Fruit fly (Drosophila melanogaster) whole organism, embryonic: ENCODE data around the gene CG12118.

ENCODE experiments used
- Abd-B ChIP-seq: fragments of 200-800 bp; sonication (Bioruptor generic); optimal IDR thresholded peaks from 2 replicates; lab custom pipeline; 2018; ENCODE audit warnings: missing biosample characterization, mild to moderate bottlenecking, missing genetic modification characterization, moderate library complexity
- CG10274 ChIP-seq: fragments of 200-800 bp; sonication (Bioruptor generic); optimal IDR thresholded peaks from 3 replicates; lab custom pipeline; 2017; ENCODE audit warnings: missing biosample characterization, mild to moderate bottlenecking, missing genetic modification characterization
- CG10321 ChIP-seq: fragments of 200-800 bp; sonication (Bioruptor generic); IDR thresholded peaks from 2 replicates; pipeline ENCODE4 v1.3.6; 2022; ENCODE audit warnings: missing biosample characterization, missing genetic modification characterization
- CG12104 ChIP-seq: fragments of 200-800 bp; sonication (Bioruptor generic); optimal IDR thresholded peaks from 3 replicates; lab custom pipeline; 2016; ENCODE audit warnings: missing biosample characterization, missing genetic modification characterization
- CG12236 ChIP-seq: fragments of 200-800 bp; sonication (Bioruptor generic); optimal IDR thresholded peaks from 2 replicates; lab custom pipeline; 2016; ENCODE audit warnings: missing biosample characterization, missing genetic modification characterization
- CG12744 ChIP-seq: fragments of 200-800 bp; sonication (Bioruptor generic); optimal IDR thresholded peaks from 2 replicates; lab custom pipeline; 2016; ENCODE audit warnings: missing biosample characterization, missing genetic modification characterization
- CG13424 ChIP-seq: fragments of 200-800 bp; sonication (Bioruptor generic); optimal IDR thresholded peaks from 2 replicates; lab custom pipeline; 2019; ENCODE audit warnings: missing biosample characterization, mild to moderate bottlenecking, missing genetic modification characterization, moderate library complexity
- CG14965 ChIP-seq: fragments of 200-800 bp; sonication (Bioruptor generic); optimal IDR thresholded peaks from 2 replicates; lab custom pipeline; 2016; ENCODE audit warnings: missing biosample characterization, missing genetic modification characterization, borderline replicate concordance
- CG15514 ChIP-seq: fragments of 200-800 bp; sonication (Bioruptor generic); optimal IDR thresholded peaks from 3 replicates; lab custom pipeline; 2017; ENCODE audit warnings: missing biosample characterization, missing genetic modification characterization, mild to moderate bottlenecking, moderate library complexity, missing genetic modification reagents
- CG17829 ChIP-seq: fragments of 200-800 bp; optimal IDR thresholded peaks from 2 replicates; lab custom pipeline; 2019; ENCODE audit warnings: missing biosample characterization, mild to moderate bottlenecking, missing genetic modification characterization, moderate library complexity
- CG18476 ChIP-seq: fragments of 200-800 bp; sonication (Bioruptor generic); optimal IDR thresholded peaks from 2 replicates; lab custom pipeline; 2016; ENCODE audit warnings: missing biosample characterization, mild to moderate bottlenecking, missing genetic modification characterization
- CG2120 ChIP-seq: fragments of 200-800 bp; sonication (Bioruptor generic); optimal IDR thresholded peaks from 3 replicates; lab custom pipeline; 2016; ENCODE audit warnings: missing biosample characterization, missing genetic modification characterization
- CG2875 ChIP-seq: fragments of 200-800 bp; sonication (Bioruptor generic); optimal IDR thresholded peaks from 2 replicates; lab custom pipeline; 2017; ENCODE audit warnings: missing biosample characterization, mild to moderate bottlenecking, missing genetic modification characterization, missing genetic modification reagents
- CG31224 ChIP-seq: fragments of 200-800 bp; sonication (Bioruptor generic); IDR thresholded peaks from 2 replicates; pipeline ENCODE4 v1.3.6; 2022; ENCODE audit warnings: missing biosample characterization, missing genetic modification characterization
- CG3995 ChIP-seq: fragments of 200-800 bp; sonication (Bioruptor generic); optimal IDR thresholded peaks from 3 replicates; lab custom pipeline; 2016; ENCODE audit warnings: missing biosample characterization, missing genetic modification characterization
- CG4360 ChIP-seq: fragments of 200-800 bp; sonication (Bioruptor generic); IDR thresholded peaks from 2 replicates; pipeline ENCODE4 v1.3.6; 2022; ENCODE audit warnings: missing biosample characterization, missing genetic modification characterization
- CG8388 ChIP-seq: fragments of 200-800 bp; sonication (Bioruptor generic); optimal IDR thresholded peaks from 2 replicates; lab custom pipeline; 2019; ENCODE audit warnings: missing biosample characterization, mild to moderate bottlenecking, missing genetic modification characterization, moderate library complexity
- CG8924 ChIP-seq: fragments of 200-800 bp; optimal IDR thresholded peaks from 3 replicates; lab custom pipeline; 2019; ENCODE audit warnings: missing biosample characterization, mild to moderate bottlenecking, missing genetic modification characterization, moderate library complexity
- CG8944 ChIP-seq: fragments of 200-800 bp; sonication (Bioruptor generic); optimal IDR thresholded peaks from 3 replicates; lab custom pipeline; 2016; ENCODE audit warnings: missing biosample characterization, missing genetic modification characterization
- D19B ChIP-seq: fragments of 200-800 bp; sonication (Bioruptor generic); optimal IDR thresholded peaks from 2 replicates; lab custom pipeline; 2017; ENCODE audit warnings: missing biosample characterization, mild to moderate bottlenecking, missing genetic modification characterization
- Doc2 ChIP-seq: fragments of 200-800 bp; sonication (Bioruptor generic); IDR thresholded peaks from 2 replicates; pipeline ENCODE4 v1.3.6; 2022; ENCODE audit warnings: missing biosample characterization, missing genetic modification characterization
- ERR ChIP-seq: fragments of 200-800 bp; sonication (Bioruptor generic); optimal IDR thresholded peaks from 2 replicates; lab custom pipeline; 2016; ENCODE audit warnings: missing biosample characterization, missing genetic modification characterization
- Fer1 ChIP-seq: fragments of 200-800 bp; sonication (Bioruptor generic); optimal IDR thresholded peaks from 2 replicates; lab custom pipeline; 2017; ENCODE audit warnings: missing biosample characterization, mild to moderate bottlenecking, missing genetic modification characterization
- Gug ChIP-seq: fragments of 200-800 bp; sonication (Bioruptor generic); IDR thresholded peaks from 4 replicates; pipeline ENCODE4 v1.3.6; 2022; ENCODE audit warnings: missing biosample characterization, missing genetic modification characterization
- H2.0 ChIP-seq: fragments of 200-800 bp; sonication (Bioruptor generic); IDR thresholded peaks from 2 replicates; pipeline ENCODE4 v1.3.6; 2022; ENCODE audit warnings: missing biosample characterization, missing genetic modification characterization
- Hmx ChIP-seq: fragments of 200-800 bp; sonication (Bioruptor generic); optimal IDR thresholded peaks from 2 replicates; lab custom pipeline; 2016; ENCODE audit warnings: missing biosample characterization, missing genetic modification characterization
- Hr51 ChIP-seq, 2 experiments: fragments of 200-800 bp; sonication (Bioruptor generic); optimal IDR thresholded peaks; 2 replicates in 1 of 2; 3 replicates in 1 of 2; lab custom pipeline; 2016 to 2018; ENCODE audit warnings: missing biosample characterization in 2 of 2, missing genetic modification characterization in 2 of 2, mild to moderate bottlenecking in 1 of 2, moderate library complexity in 1 of 2
- Lim3 ChIP-seq: fragments of 200-800 bp; sonication (Bioruptor generic); IDR thresholded peaks from 2 replicates; pipeline ENCODE4 v1.3.6; 2022; ENCODE audit warnings: missing biosample characterization, missing genetic modification characterization
- MTF-1 ChIP-seq: fragments of 200-800 bp; sonication (Bioruptor generic); optimal IDR thresholded peaks from 2 replicates; lab custom pipeline; 2018; ENCODE audit warnings: missing biosample characterization, mild to moderate bottlenecking, missing genetic modification characterization, borderline replicate concordance
- Mrtf ChIP-seq: fragments of 200-800 bp; sonication (Bioruptor generic); IDR thresholded peaks from 3 replicates; pipeline ENCODE4 v1.3.6; 2022; ENCODE audit warnings: missing biosample characterization, missing genetic modification characterization
- Nf-YC ChIP-seq: fragments of 200-800 bp; optimal IDR thresholded peaks from 3 replicates; lab custom pipeline; 2019; ENCODE audit warnings: missing biosample characterization, mild to moderate bottlenecking, missing genetic modification characterization, moderate library complexity
- PHDP ChIP-seq: fragments of 200-800 bp; sonication (Bioruptor generic); optimal IDR thresholded peaks from 3 replicates; lab custom pipeline; 2018; ENCODE audit warnings: missing biosample characterization, mild to moderate bottlenecking, missing genetic modification characterization, moderate library complexity
- Scr ChIP-seq: fragments of 200-800 bp; sonication (Bioruptor generic); IDR thresholded peaks from 2 replicates; pipeline ENCODE4 v1.3.6; 2022; ENCODE audit warnings: missing biosample characterization, missing genetic modification characterization; ENCODE audit not compliant: partially characterized antibody
- Trl ChIP-seq, 3 experiments: fragments of >200 bp in 2 of 3; fragments of 200-800 bp in 1 of 3; sonication (Bioruptor generic) in 1 of 3; optimal IDR thresholded peaks; 2 replicates in 1 of 3; 3 replicates in 2 of 3; lab custom pipeline; 2016 to 2017; ENCODE audit warnings: missing biosample characterization in 1 of 3, missing genetic modification characterization in 1 of 3
- Usf ChIP-seq: fragments of 200-800 bp; sonication (Bioruptor generic); optimal IDR thresholded peaks from 2 replicates; lab custom pipeline; 2017; ENCODE audit warnings: missing genotype, missing biosample characterization, missing genetic modification characterization
- Xrp1 ChIP-seq: fragments of 200-800 bp; sonication (Bioruptor generic); IDR thresholded peaks from 2 replicates; pipeline ENCODE4 v1.3.6; 2022; ENCODE audit warnings: missing biosample characterization, missing genetic modification characterization
- al ChIP-seq: fragments of 200-800 bp; sonication (Bioruptor generic); IDR thresholded peaks from 2 replicates; pipeline ENCODE4 v1.3.6; 2022; ENCODE audit warnings: missing biosample characterization, missing genetic modification characterization
- bab2 ChIP-seq: fragments of 200-800 bp; sonication (Bioruptor generic); optimal IDR thresholded peaks from 2 replicates; lab custom pipeline; 2016; ENCODE audit warnings: missing biosample characterization, missing genetic modification characterization
- cad ChIP-seq: fragments of >200 bp; optimal IDR thresholded peaks from 2 replicates; lab custom pipeline; 2017; ENCODE audit warnings: missing biosample characterization, missing genetic modification characterization
- chn ChIP-seq: fragments of 200-800 bp; sonication (Bioruptor generic); optimal IDR thresholded peaks from 2 replicates; lab custom pipeline; 2016; ENCODE audit warnings: missing biosample characterization, missing genetic modification characterization
- dan ChIP-seq: fragments of 200-800 bp; sonication (Bioruptor generic); IDR thresholded peaks from 2 replicates; pipeline ENCODE4 v1.3.6; 2022; ENCODE audit warnings: missing biosample characterization, missing genetic modification characterization
- disco-r ChIP-seq: fragments of 200-800 bp; sonication (Bioruptor generic); optimal IDR thresholded peaks from 2 replicates; lab custom pipeline; 2016; ENCODE audit warnings: missing biosample characterization, missing genetic modification characterization
- exex ChIP-seq: fragments of 200-800 bp; sonication (Bioruptor generic); optimal IDR thresholded peaks from 4 replicates; lab custom pipeline; 2018; ENCODE audit warnings: missing biosample characterization, mild to moderate bottlenecking, missing genetic modification characterization, moderate library complexity
- nerfin-2 ChIP-seq: fragments of 200-800 bp; sonication (Bioruptor generic); IDR thresholded peaks from 2 replicates; pipeline ENCODE4 v1.3.6; 2022; ENCODE audit warnings: missing biosample characterization, missing genetic modification characterization; ENCODE audit not compliant: partially characterized antibody
- otp ChIP-seq: fragments of 200-800 bp; sonication (Bioruptor generic); IDR thresholded peaks from 3 replicates; pipeline ENCODE4, ENCODE4 v1.3.6; 2022; ENCODE audit warnings: missing biosample characterization, missing genetic modification characterization
- pho ChIP-seq: fragments of 200-800 bp; sonication (Bioruptor generic); optimal IDR thresholded peaks from 2 replicates; lab custom pipeline; 2016; ENCODE audit warnings: missing biosample characterization, missing genetic modification characterization
- sens-2 ChIP-seq: fragments of 200-800 bp; sonication (Bioruptor generic); IDR thresholded peaks from 2 replicates; pipeline ENCODE4 v1.3.6; 2022; ENCODE audit warnings: missing biosample characterization, missing genetic modification characterization
- shn ChIP-seq: fragments of 200-800 bp; sonication (Bioruptor generic); optimal IDR thresholded peaks from 3 replicates; lab custom pipeline; 2016; ENCODE audit warnings: missing biosample characterization, missing genetic modification characterization
- tap ChIP-seq: fragments of 200-800 bp; optimal IDR thresholded peaks from 3 replicates; lab custom pipeline; 2019; ENCODE audit warnings: missing biosample characterization, mild to moderate bottlenecking, missing genetic modification characterization, moderate library complexity
- usp ChIP-seq: fragments of >200 bp; optimal IDR thresholded peaks from 2 replicates; lab custom pipeline; 2017; ENCODE audit warnings: missing biosample characterization, missing genetic modification characterization
- vfl ChIP-seq: fragments of 200-800 bp; sonication (Bioruptor generic); optimal IDR thresholded peaks from 2 replicates; lab custom pipeline; 2016; ENCODE audit warnings: missing biosample characterization, missing genetic modification characterization

Gene CG12118

DNA sequence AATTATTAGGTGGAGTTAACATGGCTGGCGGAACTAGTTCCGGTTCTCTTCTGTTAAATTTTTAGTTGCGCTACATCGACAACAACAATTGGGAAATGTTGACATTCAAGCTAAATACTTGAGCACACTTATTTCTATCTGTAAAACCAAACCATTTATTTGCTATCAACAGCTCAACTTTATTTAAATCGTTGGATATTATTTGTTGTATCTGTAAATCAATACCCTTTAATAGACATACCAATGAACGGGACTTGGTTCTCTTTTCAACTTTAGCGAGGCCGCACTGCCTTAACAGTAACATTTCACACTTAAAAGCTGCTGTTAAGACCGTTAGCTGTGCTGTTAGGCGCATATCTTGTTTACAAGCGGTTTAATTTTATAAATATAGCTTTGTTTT is 2.6 kb downstream of the CG12118 start, which contains the start of gene CG12106 (continued):
- TF ChIP-seq Fer1 = peak; percentile 55
- TF ChIP-seq CG18476 = peak; percentile 23
- TF ChIP-seq CG14965 (GFP tag; lab: Kevin White, UChicago) = no peak
- TF ChIP-seq exex (tag; lab: Kevin White, UChicago) = peak; percentile 28
- no peak for TF ChIP-seq disco-r (GFP tag; lab: Kevin White, UChicago)
- no peak for TF ChIP-seq Scr
- TF ChIP-seq shn (GFP tag; lab: Kevin White, UChicago) = peak; percentile 38
- TF ChIP-seq CG2875 = no peak
- peak; percentile 74 for TF ChIP-seq CG2120 (GFP tag; lab: Kevin White, UChicago)
- TF ChIP-seq CG3995 (GFP tag; lab: Kevin White, UChicago) = peak; percentile 0
- no peak for TF ChIP-seq MTF-1 (GFP tag; lab: Kevin White, UChicago)
- no peak for TF ChIP-seq CG10321
- TF ChIP-seq Mrtf (GFP tag; lab: Robert Waterston, UW) = peak; percentile 24; the same call in 1 of the 3 replicates
- no peak for TF ChIP-seq D19B (GFP tag; lab: Kevin White, UChicago)
- TF ChIP-seq Hmx = no peak
- no peak for TF ChIP-seq sens-2 (GFP tag; lab: Robert Waterston, UW)
- TF ChIP-seq CG8944 = no peak
- TF ChIP-seq Hr51 (GFP tag; optimal IDR thresholded peaks at IDR 0.05; lab: Kevin White, UChicago) = peak in 1 of 2 experiments; percentile 48
- peak; percentile 42 for TF ChIP-seq Nf-YC (tag; lab: Kevin White, UChicago)
- TF ChIP-seq dan = no peak
- TF ChIP-seq CG12104 (GFP tag; lab: Kevin White, UChicago) = no peak
- TF ChIP-seq Trl (optimal IDR thresholded peaks at IDR 0.05; lab: Kevin White, UChicago) = no peak
- TF ChIP-seq Trl (GFP tag; optimal IDR thresholded peaks at IDR 0.05; lab: Kevin White, UChicago) = peak; percentile 39
- peak; percentile 41; the same call in 1 of the 2 replicates for TF ChIP-seq Xrp1 (GFP tag; lab: Robert Waterston, UW)
- no peak for TF ChIP-seq Doc2 (GFP tag; lab: Robert Waterston, UW)
- TF ChIP-seq CG8388 (GFP tag; lab: Kevin White, UChicago) = peak; percentile 18
- TF ChIP-seq H2.0 (GFP tag; lab: Robert Waterston, UW) = no peak; the same call in 1 of the 2 replicates
- peak; percentile 19 for TF ChIP-seq chn (GFP tag; lab: Kevin White, UChicago)
- TF ChIP-seq ERR = no peak
- TF ChIP-seq Abd-B (GFP tag; lab: Kevin White, UChicago) = peak; percentile 23
- peak; percentile 36 for TF ChIP-seq CG10274 (GFP tag; lab: Kevin White, UChicago)
- TF ChIP-seq CG12236 (GFP tag; lab: Kevin White, UChicago) = no peak
- no peak for TF ChIP-seq usp
- no peak for TF ChIP-seq vfl
- TF ChIP-seq Lim3 (GFP tag; lab: Robert Waterston, UW) = no peak
- TF ChIP-seq cad = no peak
- peak; percentile 98 for TF ChIP-seq CG15514 (GFP tag; lab: Kevin White, UChicago)
- peak; percentile 49 for TF ChIP-seq CG17829 (tag; lab: Kevin White, UChicago)
- peak; percentile 19 for TF ChIP-seq CG12744
- no peak for TF ChIP-seq otp (GFP tag; lab: Robert Waterston, UW)
- TF ChIP-seq nerfin-2 (GFP tag; lab: Robert Waterston, UW) = no peak
- TF ChIP-seq PHDP (tag; lab: Kevin White, UChicago) = peak; percentile 43
- peak; percentile 25 for TF ChIP-seq bab2 (GFP tag; lab: Kevin White, UChicago)
- TF ChIP-seq CG13424 (tag; lab: Kevin White, UChicago) = peak; percentile 67
- no peak for TF ChIP-seq pho (GFP tag; lab: Kevin White, UChicago)
- no peak for TF ChIP-seq CG31224 (GFP tag; lab: Robert Waterston, UW)
- peak; percentile 62; the same call in 1 of the 2 replicates for TF ChIP-seq CG4360 (GFP tag; lab: Robert Waterston, UW)
- TF ChIP-seq tap (tag; lab: Kevin White, UChicago) = no peak
- TF ChIP-seq Usf (GFP tag; lab: Kevin White, UChicago) = no peak
- peak; percentile 18 for TF ChIP-seq CG8924 (tag; lab: Kevin White, UChicago)
- peak; percentile 7; the same call in 1 of the 2 replicates for TF ChIP-seq al (GFP tag; lab: Robert Waterston, UW)
- peak; percentile 35; the same call in 1 of the 4 replicates for TF ChIP-seq Gug (GFP tag; lab: Robert Waterston, UW)
